Worm (Caenorhabditis elegans): ENCODE data around the gene F44E2.3.

ce11 chrIII:8829245-8829644, at the start of gene F44E2.3:
- no peak for TF ChIP-seq rnt-1 (tag; optimal IDR thresholded peaks at IDR 0.05)
- TF ChIP-seq ets-4 (tag; optimal IDR thresholded peaks at IDR 0.05): peak; percentile 25
- TF ChIP-seq pax-1 (tag; optimal IDR thresholded peaks at IDR 0.05): no peak
- no peak for TF ChIP-seq pha-4 (tag; optimal IDR thresholded peaks at IDR 0.05)
- TF ChIP-seq ceh-2 (tag; optimal IDR thresholded peaks at IDR 0.05): peak; percentile 5
- TF ChIP-seq madf-2 (tag; optimal IDR thresholded peaks at IDR 0.05): no peak
- peak; percentile 31 for TF ChIP-seq tbx-2 (tag; optimal IDR thresholded peaks at IDR 0.05)
- TF ChIP-seq ceh-14 (tag; optimal IDR thresholded peaks at IDR 0.05): no peak
- no peak for TF ChIP-seq ceh-34 (tag; optimal IDR thresholded peaks at IDR 0.05)
